Worm (Caenorhabditis elegans) whole organism, L4/young adult: ENCODE results near the gene T19C3.6.

ENCODE experiments used
- W03F9.2 ChIP-seq: fragments of 150-350 bp; optimal IDR thresholded peaks from 2 replicates; lab custom pipeline; 2014; ENCODE audit warnings: missing biosample characterization, missing genetic modification characterization
- dao-5 ChIP-seq: sonication (generic microtip); optimal IDR thresholded peaks from 2 replicates; lab custom pipeline; 2016; ENCODE audit warnings: missing genotype, missing genetic modification characterization, moderate library complexity, missing compliant biosample characterization
- him-1 ChIP-seq: sonication (generic microtip); optimal IDR thresholded peaks from 2 replicates; lab custom pipeline; 2016; ENCODE audit warnings: missing genotype, missing genetic modification reagents, missing genetic modification characterization, missing compliant biosample characterization

Gene T19C3.6

ce11 chrIII:631421-631820, at the start of gene T19C3.6:
Gene T19C3.6 (minus strand): TSS chrIII:631521.
- no peak for TF ChIP-seq W03F9.2 (tag; lab: Kevin White, UChicago)
- TF ChIP-seq him-1 (tag; lab: Kevin White, UChicago), result no peak
- no peak for TF ChIP-seq dao-5 (tag; lab: Kevin White, UChicago)

- TF ChIP-seq dao-5 (tag; lab: Kevin White, UChicago), result no peak
- TF ChIP-seq him-1 (tag; lab: Kevin White, UChicago), result no peak
- no peak for TF ChIP-seq W03F9.2 (tag; lab: Kevin White, UChicago)
Measured at ce11 chrIII:675822-676221, 44.5 kb upstream of the T19C3.6 start, which contains the start of gene grk-2. Gene grk-2 (plus strand): TSS chrIII:676122.

- TF ChIP-seq W03F9.2 (tag; lab: Kevin White, UChicago) (no peak), him-1 (tag; lab: Kevin White, UChicago) (no peak), dao-5 (tag; lab: Kevin White, UChicago) (no peak)
Measured at ce11 chrIII:675413-675812, 44.1 kb upstream of the T19C3.6 start.

- TF ChIP-seq dao-5 (tag; lab: Kevin White, UChicago) (no peak), W03F9.2 (tag; lab: Kevin White, UChicago) (no peak), him-1 (tag; lab: Kevin White, UChicago) (peak; percentile 2)
Measured at ce11 chrIII:670994-671393, 39.7 kb upstream of the T19C3.6 start.

- TF ChIP-seq him-1 (tag; lab: Kevin White, UChicago) (peak; percentile 97), W03F9.2 (tag; lab: Kevin White, UChicago) (no peak)
Measured at ce11 chrIII:668303-668893, 37.1 kb upstream of the T19C3.6 start, which contains the start of gene W02B3.3. Gene W02B3.3 (minus strand): TSS chrIII:668433.

ce11 chrIII:665173-665757, 33.9 kb upstream of the T19C3.6 start, which contains the start of gene C09F5.3:
Gene C09F5.3 (minus strand): TSS chrIII:665266.
- no peak for TF ChIP-seq W03F9.2 (tag; lab: Kevin White, UChicago)

- no peak for TF ChIP-seq W03F9.2 (tag; lab: Kevin White, UChicago)
- no peak for TF ChIP-seq dao-5 (tag; lab: Kevin White, UChicago)
- no peak for TF ChIP-seq him-1 (tag; lab: Kevin White, UChicago)
Measured at ce11 chrIII:658357-658756, 27.0 kb upstream of the T19C3.6 start, which contains the start of gene C09F5.1. Gene C09F5.1 (plus strand): TSS chrIII:658709.

ce11 chrIII:657241-657640, 25.9 kb upstream of the T19C3.6 start:
- TF ChIP-seq dao-5 (tag; lab: Kevin White, UChicago) (no peak), W03F9.2 (tag; lab: Kevin White, UChicago) (no peak), him-1 (tag; lab: Kevin White, UChicago) (no peak)

ce11 chrIII:656660-657059, 25.3 kb upstream of the T19C3.6 start:
- TF ChIP-seq dao-5 (tag; lab: Kevin White, UChicago) (no peak), W03F9.2 (tag; lab: Kevin White, UChicago) (no peak), him-1 (tag; lab: Kevin White, UChicago) (no peak)

ce11 chrIII:654365-654764, 23.0 kb upstream of the T19C3.6 start:
- TF ChIP-seq dao-5 (tag; lab: Kevin White, UChicago), result no peak
- no peak for TF ChIP-seq W03F9.2 (tag; lab: Kevin White, UChicago)
- TF ChIP-seq him-1 (tag; lab: Kevin White, UChicago), result no peak

- TF ChIP-seq dao-5 (tag; lab: Kevin White, UChicago) (no peak), W03F9.2 (tag; lab: Kevin White, UChicago) (no peak), him-1 (tag; lab: Kevin White, UChicago) (no peak)
Measured at ce11 chrIII:651587-651986, 20.3 kb upstream of the T19C3.6 start.

ce11 chrIII:650539-650938, 19.2 kb upstream of the T19C3.6 start:
- TF ChIP-seq dao-5 (tag; lab: Kevin White, UChicago) (no peak), W03F9.2 (tag; lab: Kevin White, UChicago) (no peak), him-1 (tag; lab: Kevin White, UChicago) (no peak)

ce11 chrIII:649935-650334, 18.6 kb upstream of the T19C3.6 start:
- TF ChIP-seq him-1 (tag; lab: Kevin White, UChicago) (no peak), W03F9.2 (tag; lab: Kevin White, UChicago) (no peak), dao-5 (tag; lab: Kevin White, UChicago) (no peak)

ce11 chrIII:647248-647647, 15.9 kb upstream of the T19C3.6 start:
- no peak for TF ChIP-seq dao-5 (tag; lab: Kevin White, UChicago)
- TF ChIP-seq W03F9.2 (tag; lab: Kevin White, UChicago), result no peak
- TF ChIP-seq him-1 (tag; lab: Kevin White, UChicago), result no peak
